Fruit fly (Drosophila melanogaster) whole organism, wandering third instar larva: ENCODE data around the gene pn.
A peak's percentile ranks its signal among the peaks of the same experiment; 100 is the strongest.

Experiments
- Abd-B ChIP-seq: fragments of >200 bp; optimal IDR thresholded peaks from 2 replicates; lab custom pipeline; 2017; ENCODE audit warnings: missing biosample characterization, missing genetic modification characterization
- CG32264 ChIP-seq: fragments of 200-800 bp; sonication (Bioruptor generic); optimal IDR thresholded peaks from 2 replicates; lab custom pipeline; 2016; ENCODE audit warnings: missing biosample characterization, missing genetic modification characterization
- CG9705 ChIP-seq: fragments of 200-800 bp; sonication (Bioruptor generic); optimal IDR thresholded peaks from 2 replicates; lab custom pipeline; 2018; ENCODE audit warnings: missing biosample characterization, mild to moderate bottlenecking, missing genetic modification characterization
- CrebA ChIP-seq: fragments of 200-800 bp; sonication (Bioruptor generic); optimal IDR thresholded peaks from 2 replicates; lab custom pipeline; 2016; ENCODE audit warnings: missing biosample characterization, mild to moderate bottlenecking, missing genetic modification characterization, borderline replicate concordance
- Dfd ChIP-seq: fragments of >200 bp; optimal IDR thresholded peaks from 2 replicates; lab custom pipeline; 2017; ENCODE audit warnings: missing biosample characterization, missing genetic modification characterization
- Dif ChIP-seq: fragments of 200-275, 200-300 bp; sonication (Bioruptor generic); optimal IDR thresholded peaks from 2 replicates; lab custom pipeline; 2018; ENCODE audit warnings: missing biosample characterization, missing genetic modification characterization; ENCODE audit not compliant: partially characterized antibody
- GATAd ChIP-seq: sonication (Bioruptor generic); optimal IDR thresholded peaks from 2 replicates; lab custom pipeline; 2016; ENCODE audit warnings: missing biosample characterization, missing genetic modification characterization
- HLH106 ChIP-seq: fragments of 200-800 bp; optimal IDR thresholded peaks from 3 replicates; lab custom pipeline; 2019; ENCODE audit warnings: missing biosample characterization, mild to moderate bottlenecking, missing genetic modification characterization, moderate library complexity
- Hnf4 ChIP-seq: fragments of 200-800 bp; sonication (Bioruptor generic); optimal IDR thresholded peaks from 2 replicates; lab custom pipeline; 2016; ENCODE audit warnings: missing biosample characterization, mild to moderate bottlenecking, missing genetic modification characterization
- Hr78 ChIP-seq: fragments of >200 bp; optimal IDR thresholded peaks from 2 replicates; lab custom pipeline; 2017; ENCODE audit warnings: missing biosample characterization, missing genetic modification characterization
- Hr83 ChIP-seq: fragments of 200-300 bp; sonication (Bioruptor generic); optimal IDR thresholded peaks from 2 replicates; lab custom pipeline; 2016; ENCODE audit warnings: missing biosample characterization, mild to moderate bottlenecking, missing genetic modification characterization, moderate library complexity; ENCODE audit not compliant: poor library complexity, severe bottlenecking
- Jra ChIP-seq: sonication (Bioruptor generic); optimal IDR thresholded peaks from 2 replicates; lab custom pipeline; 2016; ENCODE audit warnings: missing biosample characterization, missing genetic modification characterization
- Mio ChIP-seq: sonication (Bioruptor generic); optimal IDR thresholded peaks from 2 replicates; lab custom pipeline; 2016; ENCODE audit warnings: missing biosample characterization, missing genetic modification characterization
- Myc ChIP-seq: fragments of >200 bp; optimal IDR thresholded peaks from 2 replicates; lab custom pipeline; 2017
- N ChIP-seq: fragments of >200 bp; optimal IDR thresholded peaks from 2 replicates; lab custom pipeline; 2018; ENCODE audit warnings: missing biosample characterization, missing external identifiers, missing genetic modification characterization
- OdsH ChIP-seq: fragments of 200-800 bp; sonication (Bioruptor generic); optimal IDR thresholded peaks from 2 replicates; lab custom pipeline; 2016; ENCODE audit warnings: missing biosample characterization, mild to moderate bottlenecking, missing genetic modification characterization
- Rel ChIP-seq, 2 experiments: fragments of 200-800 bp; sonication (Bioruptor generic) in 1 of 2; optimal IDR thresholded peaks; 2 replicates in 1 of 2; 3 replicates in 1 of 2; lab custom pipeline; 2016 to 2019; ENCODE audit warnings: mild to moderate bottlenecking in 2 of 2, missing biosample characterization in 2 of 2, missing genetic modification characterization in 2 of 2, moderate library complexity in 1 of 2
- Sp1 ChIP-seq: fragments of 200-800 bp; sonication (Bioruptor generic); optimal IDR thresholded peaks from 3 replicates; lab custom pipeline; 2019; ENCODE audit warnings: missing biosample characterization, mild to moderate bottlenecking, missing genetic modification characterization, moderate library complexity
- Vsx2 ChIP-seq: fragments of 200-300, 225-300 bp; sonication (Bioruptor generic); optimal IDR thresholded peaks from 2 replicates; lab custom pipeline; 2018; ENCODE audit warnings: missing biosample characterization, missing genetic modification characterization; ENCODE audit not compliant: partially characterized antibody
- br ChIP-seq: fragments of 200-800 bp; sonication (Bioruptor generic); optimal IDR thresholded peaks from 2 replicates; lab custom pipeline; 2016; ENCODE audit warnings: missing biosample characterization, missing genetic modification characterization
- brk ChIP-seq: fragments of 200-800 bp; sonication (Bioruptor generic); optimal IDR thresholded peaks from 2 replicates; lab custom pipeline; 2016; ENCODE audit warnings: missing biosample characterization, mild to moderate bottlenecking, missing genetic modification characterization
- dl ChIP-seq, 2 experiments: fragments of 175-275, 200-275 bp in 1 of 2; fragments of 200-275 bp in 1 of 2; sonication (Bioruptor generic); optimal IDR thresholded peaks; lab custom pipeline; 2018; ENCODE audit warnings: mild to moderate bottlenecking in 2 of 2, missing biosample characterization in 2 of 2, missing genetic modification characterization in 2 of 2, moderate library complexity in 2 of 2; ENCODE audit not compliant: partially characterized antibody in 2 of 2, insufficient read depth in 1 of 2
- dmrt93B ChIP-seq: fragments of 200-800 bp; sonication (Bioruptor generic); optimal IDR thresholded peaks from 2 replicates; lab custom pipeline; 2018; ENCODE audit warnings: missing biosample characterization, mild to moderate bottlenecking, missing genetic modification characterization
- dsf ChIP-seq: sonication (Bioruptor generic); optimal IDR thresholded peaks from 2 replicates; lab custom pipeline; 2016; ENCODE audit warnings: missing biosample characterization, missing genetic modification characterization, borderline replicate concordance
- ey ChIP-seq: fragments of 200-800 bp; sonication (Bioruptor generic); optimal IDR thresholded peaks from 2 replicates; lab custom pipeline; 2016; ENCODE audit warnings: missing biosample characterization, missing genetic modification characterization
- foxo ChIP-seq, 2 experiments: fragments of 200-800 bp; sonication (Bioruptor generic); optimal IDR thresholded peaks; 2 replicates in 1 of 2; 3 replicates in 1 of 2; lab custom pipeline; 2016 to 2017; ENCODE audit warnings: missing biosample characterization in 2 of 2, missing genetic modification characterization in 2 of 2
- fru ChIP-seq: fragments of 200-800 bp; sonication (Bioruptor generic); optimal IDR thresholded peaks from 3 replicates; lab custom pipeline; 2016; ENCODE audit warnings: missing biosample characterization, mild to moderate bottlenecking, missing genetic modification characterization
- h ChIP-seq: fragments of 200-800 bp; sonication (Bioruptor generic); optimal IDR thresholded peaks from 3 replicates; lab custom pipeline; 2016; ENCODE audit warnings: missing biosample characterization, mild to moderate bottlenecking, missing genetic modification characterization
- jim ChIP-seq: fragments of 175-275, 200-325 bp; sonication (Bioruptor generic); optimal IDR thresholded peaks from 2 replicates; lab custom pipeline; 2016; ENCODE audit warnings: missing biosample characterization, mild to moderate bottlenecking, missing genetic modification characterization
- lola ChIP-seq: fragments of >200 bp; optimal IDR thresholded peaks from 2 replicates; lab custom pipeline; 2017; ENCODE audit warnings: missing biosample characterization, missing genetic modification characterization
- pan ChIP-seq: fragments of >200 bp; optimal IDR thresholded peaks from 2 replicates; lab custom pipeline; 2017
- psq ChIP-seq: fragments of 200-800 bp; sonication (Bioruptor generic); optimal IDR thresholded peaks from 3 replicates; lab custom pipeline; 2017; ENCODE audit warnings: missing biosample characterization, mild to moderate bottlenecking, missing genetic modification characterization, moderate library complexity
- rgr ChIP-seq: fragments of 200-800 bp; sonication (Bioruptor generic); optimal IDR thresholded peaks from 3 replicates; lab custom pipeline; 2016; ENCODE audit warnings: missing biosample characterization, mild to moderate bottlenecking, missing genetic modification characterization
- sage ChIP-seq: fragments of 200-800 bp; sonication (Bioruptor generic); optimal IDR thresholded peaks from 2 replicates; lab custom pipeline; 2016; ENCODE audit warnings: missing biosample characterization, mild to moderate bottlenecking, missing genetic modification characterization
- sv ChIP-seq: fragments of 200-800 bp; sonication (Bioruptor generic); optimal IDR thresholded peaks from 3 replicates; lab custom pipeline; 2016; ENCODE audit warnings: missing biosample characterization, missing genetic modification characterization
- tai ChIP-seq: sonication (Bioruptor generic); optimal IDR thresholded peaks from 2 replicates; lab custom pipeline; 2016; ENCODE audit warnings: missing biosample characterization, missing genetic modification characterization
- usp ChIP-seq: fragments of >200 bp; optimal IDR thresholded peaks from 2 replicates; lab custom pipeline; 2017; ENCODE audit warnings: missing biosample characterization, missing genetic modification characterization
- woc ChIP-seq: sonication (Bioruptor generic); optimal IDR thresholded peaks from 2 replicates; lab custom pipeline; 2016; ENCODE audit warnings: missing biosample characterization, mild to moderate bottlenecking, missing genetic modification characterization

pn gene

DNA sequence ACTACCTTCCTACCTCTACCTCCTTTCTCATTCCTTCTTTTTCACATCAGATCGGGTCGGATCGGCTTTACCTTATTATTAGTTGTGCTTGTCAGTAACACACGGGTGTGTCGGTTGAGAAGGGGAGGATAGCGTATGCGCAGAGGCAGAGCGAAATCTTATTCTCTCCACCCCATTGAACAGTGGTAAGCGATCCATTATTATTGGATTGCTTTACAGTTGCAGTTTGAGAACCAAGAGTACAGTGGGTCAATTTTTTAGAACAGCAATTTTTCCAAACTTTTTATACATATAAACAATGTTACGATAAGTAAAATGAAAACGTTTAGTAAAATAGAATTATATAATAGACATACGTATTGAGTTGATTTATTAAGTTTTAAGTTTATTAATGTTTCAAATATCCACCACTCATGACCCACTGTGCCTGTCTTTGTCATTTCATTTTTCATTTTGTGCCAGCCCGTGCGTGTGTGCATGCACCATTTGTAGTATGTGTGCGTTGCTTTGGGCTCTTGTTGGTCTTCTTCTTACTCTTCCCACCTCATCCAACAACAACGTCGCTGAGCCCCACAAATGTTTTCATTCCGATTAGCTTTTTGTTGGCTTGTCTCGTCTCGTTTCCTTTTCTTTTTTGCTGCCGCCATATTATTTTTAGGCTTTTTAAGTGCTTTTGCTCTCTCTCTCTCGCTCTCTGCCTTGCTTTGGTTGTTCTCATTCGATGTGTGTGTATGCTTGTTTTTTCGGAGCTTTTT lies 43.2 kb upstream of the pn start:
- TF ChIP-seq Jra (GFP tag; lab: Kevin White, UChicago), result peak; percentile 92
- TF ChIP-seq Sp1 (GFP tag; lab: Kevin White, UChicago), result peak; percentile 99
- peak; percentile 99 for TF ChIP-seq HLH106 (tag; lab: Kevin White, UChicago)
- TF ChIP-seq Hnf4 (GFP tag; lab: Kevin White, UChicago), result peak; percentile 96
- no peak for TF ChIP-seq Myc (lab: Kevin White, UChicago)
- peak; percentile 99 for TF ChIP-seq rgr (GFP tag; lab: Kevin White, UChicago)
- TF ChIP-seq CG32264 (GFP tag; lab: Kevin White, UChicago), result peak; percentile 86
- TF ChIP-seq woc, result peak; percentile 89
- TF ChIP-seq sv (GFP tag; lab: Kevin White, UChicago), result peak; percentile 96
- TF ChIP-seq usp, result no peak
- TF ChIP-seq Hr78, result no peak
- no peak for TF ChIP-seq pan (lab: Kevin White, UChicago)
- TF ChIP-seq CG9705 (GFP tag; lab: Kevin White, UChicago), result peak; percentile 99
- TF ChIP-seq h (GFP tag; lab: Kevin White, UChicago), result peak; percentile 99
- peak; percentile 97 for TF ChIP-seq ey (GFP tag; lab: Kevin White, UChicago)
- TF ChIP-seq sage (GFP tag; lab: Kevin White, UChicago), result peak; percentile 98
- TF ChIP-seq Mio (GFP tag; lab: Kevin White, UChicago), result peak; percentile 82
- TF ChIP-seq N (GFP tag; lab: Kevin White, UChicago), result no peak
- TF ChIP-seq dsf (GFP tag; lab: Kevin White, UChicago), result peak; percentile 88
- peak in 1 of 2 experiments; percentile 98 for TF ChIP-seq foxo (GFP tag; optimal IDR thresholded peaks at IDR 0.05; lab: Kevin White, UChicago)
- peak; percentile 79 for TF ChIP-seq Vsx2
- TF ChIP-seq CrebA (GFP tag; lab: Kevin White, UChicago), result no peak
- TF ChIP-seq Rel (GFP tag; optimal IDR thresholded peaks at IDR 0.05; lab: Kevin White, UChicago), result peak; percentile 98
- TF ChIP-seq Rel (tag; optimal IDR thresholded peaks at IDR 0.05; lab: Kevin White, UChicago), result peak; percentile 93
- TF ChIP-seq fru (GFP tag; lab: Kevin White, UChicago), result peak; percentile 97
- peak; percentile 95 for TF ChIP-seq br (GFP tag; lab: Kevin White, UChicago)
- peak; percentile 90 for TF ChIP-seq tai
- peak; percentile 96 for TF ChIP-seq jim
- TF ChIP-seq OdsH (GFP tag; lab: Kevin White, UChicago), result peak; percentile 98
- no peak for TF ChIP-seq lola (GFP tag; lab: Kevin White, UChicago)
- peak; percentile 54 to 57 for TF ChIP-seq dl (GFP tag; optimal IDR thresholded peaks at IDR 0.05; lab: Kevin White, UChicago; ENCODE audit: insufficient read depth in 1 of 2, partially characterized antibody in 2 of 2)
- TF ChIP-seq psq (GFP tag; lab: Kevin White, UChicago), result peak; percentile 96
- peak; percentile 98 for TF ChIP-seq dmrt93B
- peak; percentile 59 for TF ChIP-seq Hr83 (GFP tag; lab: Kevin White, UChicago)
- peak; percentile 88 for TF ChIP-seq GATAd (GFP tag; lab: Kevin White, UChicago)
- peak; percentile 97 for TF ChIP-seq brk
- peak; percentile 73 for TF ChIP-seq Dif (GFP tag; lab: Kevin White, UChicago)
- TF ChIP-seq Abd-B, result no peak
- TF ChIP-seq Dfd (GFP tag; lab: Kevin White, UChicago), result peak; percentile 92

- no peak for TF ChIP-seq OdsH (GFP tag; lab: Kevin White, UChicago)
- no peak for TF ChIP-seq Dif (GFP tag; lab: Kevin White, UChicago)
- no peak for TF ChIP-seq tai
Measured at dm6 chrX:2138342-2138416, 42.8 kb upstream of the pn start, which contains the start of gene ph-p. Gene ph-p (minus strand): TSS chrX:2138371.

DNA sequence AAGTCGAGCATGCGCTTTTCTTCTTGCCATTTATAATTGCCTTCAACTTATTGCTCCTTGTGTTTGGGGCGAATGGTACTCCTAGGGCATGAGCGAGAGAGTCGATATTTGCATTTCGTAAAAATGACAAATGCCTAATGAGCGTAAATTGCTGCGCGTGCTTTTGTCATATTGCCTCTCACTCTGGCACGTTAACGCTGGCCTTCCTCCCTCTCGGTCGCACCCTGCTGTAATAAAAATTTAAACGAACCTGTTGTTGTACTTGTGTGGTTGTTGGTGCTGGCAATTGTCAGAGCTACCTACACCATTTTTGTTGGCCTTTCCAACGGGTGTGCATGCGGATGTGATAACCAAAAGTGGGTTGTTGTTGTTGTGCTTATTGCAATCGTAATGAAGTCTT lies 42.6 kb upstream of the pn start:
- TF ChIP-seq Sp1 (GFP tag; lab: Kevin White, UChicago) (no peak), brk (no peak)
- TF ChIP-seq, all 38 proteins: peak for 0
